Worm (Caenorhabditis elegans) whole organism, L2 larva: ENCODE results near the gene ZC196.2.

Experiments used
- C34F6.9 ChIP-seq: fragments of 150-350 bp; optimal IDR thresholded peaks from 2 replicates; lab custom pipeline; 2014; ENCODE audit warnings: missing biosample characterization, missing genetic modification characterization
- F13H6.1 ChIP-seq: sonication (generic microtip); optimal IDR thresholded peaks from 2 replicates; lab custom pipeline; 2016; ENCODE audit warnings: missing genetic modification characterization, missing compliant biosample characterization
- R02D3.7 ChIP-seq: fragments of 150-350 bp; optimal IDR thresholded peaks from 2 replicates; lab custom pipeline; 2014; ENCODE audit warnings: missing biosample characterization, missing genetic modification characterization
- Y55F3AM.14 ChIP-seq: fragments of 200-800 bp; sonication (Bioruptor generic); optimal IDR thresholded peaks from 2 replicates; lab custom pipeline; 2018; ENCODE audit warnings: mild to moderate bottlenecking, missing genetic modification characterization, missing compliant biosample characterization
- ZK546.5 ChIP-seq: sonication (generic microtip); optimal IDR thresholded peaks from 2 replicates; lab custom pipeline; 2017; ENCODE audit warnings: missing biosample characterization, missing genetic modification characterization
- ama-1 ChIP-seq: fragments of 150-350 bp; optimal IDR thresholded peaks from 2 replicates; lab custom pipeline; 2018; ENCODE audit warnings: inconsistent platforms
- blmp-1 ChIP-seq: sonication (generic microtip); optimal IDR thresholded peaks from 2 replicates; lab custom pipeline; 2017; ENCODE audit warnings: missing genetic modification characterization, mild to moderate bottlenecking, missing compliant biosample characterization, antibody characterized with exemption, moderate library complexity; ENCODE audit not compliant: insufficient read depth
- crh-2 ChIP-seq: sonication (generic microtip); optimal IDR thresholded peaks from 2 replicates; lab custom pipeline; 2017; ENCODE audit warnings: missing biosample characterization, missing genetic modification characterization
- dmd-4 ChIP-seq: sonication (generic microtip); optimal IDR thresholded peaks from 2 replicates; lab custom pipeline; 2017; ENCODE audit warnings: missing biosample characterization, missing genetic modification characterization
- egl-27 ChIP-seq: sonication (generic microtip); optimal IDR thresholded peaks from 3 replicates; lab custom pipeline; 2017; ENCODE audit warnings: missing biosample characterization, missing genetic modification reagents, missing genetic modification characterization
- elt-1 ChIP-seq: fragments of 150-350 bp; optimal IDR thresholded peaks from 2 replicates; lab custom pipeline; 2014; ENCODE audit warnings: missing biosample characterization, missing genetic modification characterization
- elt-3 ChIP-seq: sonication (generic microtip); optimal IDR thresholded peaks from 2 replicates; lab custom pipeline; 2017; ENCODE audit warnings: missing biosample characterization, missing genetic modification characterization
- fos-1 ChIP-seq: fragments of 150-350 bp; optimal IDR thresholded peaks from 2 replicates; lab custom pipeline; 2014; ENCODE audit warnings: missing biosample characterization, missing genetic modification characterization
- gmeb-1 ChIP-seq: fragments of 150-350 bp; optimal IDR thresholded peaks from 2 replicates; lab custom pipeline; 2014; ENCODE audit warnings: missing biosample characterization, missing genetic modification characterization
- lin-11 ChIP-seq: fragments of 150-350 bp; sonication (generic microtip); optimal IDR thresholded peaks from 2 replicates; lab custom pipeline; 2014; ENCODE audit warnings: missing biosample characterization, missing genetic modification characterization, inconsistent platforms, mixed read lengths
- lin-13 ChIP-seq: fragments of 150-350 bp; optimal IDR thresholded peaks from 2 replicates; lab custom pipeline; 2014; ENCODE audit warnings: missing biosample characterization, missing genetic modification reagents, missing genetic modification characterization
- lin-39 ChIP-seq: fragments of 150-350 bp; optimal IDR thresholded peaks from 2 replicates; lab custom pipeline; 2014; ENCODE audit warnings: missing biosample characterization, missing genetic modification reagents, missing genetic modification characterization
- lsy-2 ChIP-seq, 2 experiments: fragments of 150-350 bp in 1 of 2; sonication (generic microtip) in 1 of 2; optimal IDR thresholded peaks; 2 replicates each; lab custom pipeline; 2014 to 2017; ENCODE audit warnings: missing biosample characterization in 2 of 2, missing genetic modification characterization in 2 of 2
- mdl-1 ChIP-seq, 2 experiments: fragments of 150-350 bp in 1 of 2; sonication (generic microtip) in 1 of 2; optimal IDR thresholded peaks; 2 replicates each; lab custom pipeline; 2017; ENCODE audit warnings: missing biosample characterization in 2 of 2, missing genetic modification characterization in 2 of 2
- nhr-10 ChIP-seq: sonication (generic microtip); optimal IDR thresholded peaks from 2 replicates; lab custom pipeline; 2017; ENCODE audit warnings: missing biosample characterization, missing genetic modification characterization
- nhr-11 ChIP-seq: fragments of 150-350 bp; optimal IDR thresholded peaks from 2 replicates; lab custom pipeline; 2014; ENCODE audit warnings: missing biosample characterization, missing genetic modification characterization
- nhr-129 ChIP-seq: fragments of 150-350 bp; optimal IDR thresholded peaks from 2 replicates; lab custom pipeline; 2014; ENCODE audit warnings: missing biosample characterization, missing genetic modification characterization
- nhr-23 ChIP-seq: fragments of 150-350 bp; optimal IDR thresholded peaks from 2 replicates; lab custom pipeline; 2014; ENCODE audit warnings: missing biosample characterization, missing genetic modification reagents, missing genetic modification characterization
- nhr-6 ChIP-seq: fragments of 150-350 bp; optimal IDR thresholded peaks from 2 replicates; lab custom pipeline; 2014; ENCODE audit warnings: missing biosample characterization, missing genetic modification characterization
- nhr-77 ChIP-seq: fragments of 150-350 bp; optimal IDR thresholded peaks from 2 replicates; lab custom pipeline; 2014; ENCODE audit warnings: missing biosample characterization, missing genetic modification characterization
- peb-1 ChIP-seq: fragments of 150-350 bp; optimal IDR thresholded peaks from 2 replicates; lab custom pipeline; 2014; ENCODE audit warnings: missing biosample characterization, missing genetic modification characterization
- sma-3 ChIP-seq: sonication (generic microtip); optimal IDR thresholded peaks from 2 replicates; lab custom pipeline; 2016; ENCODE audit warnings: missing genetic modification reagents, missing genetic modification characterization, missing compliant biosample characterization
- sma-9 ChIP-seq, 2 experiments: fragments of 150-350 bp in 1 of 2; sonication (generic microtip) in 1 of 2; optimal IDR thresholded peaks; 2 replicates each; lab custom pipeline; 2014 to 2016; ENCODE audit warnings: missing genetic modification characterization in 2 of 2, mild to moderate bottlenecking in 1 of 2, missing biosample characterization in 1 of 2, missing compliant biosample characterization in 1 of 2, missing genetic modification reagents in 1 of 2, moderate library complexity in 1 of 2
- unc-55 ChIP-seq: fragments of 150-350 bp; sonication (generic microtip); optimal IDR thresholded peaks from 3 replicates; lab custom pipeline; 2014; ENCODE audit warnings: missing biosample characterization, missing genetic modification reagents, missing genetic modification characterization
- zag-1 ChIP-seq: fragments of 150-350 bp; optimal IDR thresholded peaks from 2 replicates; lab custom pipeline; 2014; ENCODE audit warnings: missing biosample characterization, missing genetic modification characterization
- ztf-1 ChIP-seq: fragments of 200-800 bp; sonication (Bioruptor generic); conservative IDR thresholded peaks from 2 replicates; pipeline ENCODE4 v1.3.6; 2022; ENCODE audit warnings: missing genetic modification characterization, missing compliant biosample characterization
- ztf-4 ChIP-seq: fragments of 150-350 bp; optimal IDR thresholded peaks from 2 replicates; lab custom pipeline; 2014; ENCODE audit warnings: missing biosample characterization, missing genetic modification characterization

ZC196.2 gene

ce11 chrV:8771599-8771998 lies 32.4 kb downstream of the ZC196.2 start, which contains the start of gene srx-115:
TSS of gene srx-115 (plus strand) at chrV:8771899.
- TF ChIP-seq zag-1 (tag; lab: Kevin White, UChicago) (no peak), nhr-11 (tag; lab: Kevin White, UChicago) (no peak), lsy-2 (tag; optimal IDR thresholded peaks at IDR 0.05; lab: Kevin White, UChicago) (no peak), lin-39 (tag; lab: Kevin White, UChicago) (no peak), nhr-77 (tag; lab: Kevin White, UChicago) (no peak)

- peak; percentile 56 for TF ChIP-seq fos-1 (tag; lab: Kevin White, UChicago)
- TF ChIP-seq peb-1 (tag; lab: Kevin White, UChicago): no peak
- peak in 1 of 2 experiments; percentile 35 for TF ChIP-seq lsy-2 (tag; optimal IDR thresholded peaks at IDR 0.05; lab: Kevin White, UChicago)
- TF ChIP-seq C34F6.9: peak; percentile 42
- peak; percentile 9 for TF ChIP-seq nhr-129 (tag; lab: Kevin White, UChicago)
- TF ChIP-seq gmeb-1: no peak
- no peak for TF ChIP-seq crh-2 (tag; lab: Kevin White, UChicago)
- TF ChIP-seq nhr-11 (tag; lab: Kevin White, UChicago): no peak
- TF ChIP-seq unc-55 (GFP tag; lab: Kevin White, UChicago): peak; percentile 57
- TF ChIP-seq R02D3.7: no peak
These were observed 34.7 kb downstream of the ZC196.2 start, which contains the start of gene B0507.2 for ce11 chrV:8773826-8774382. TSS of gene B0507.2 (plus strand) at chrV:8774332.

- TF ChIP-seq gmeb-1 (no peak), ztf-4 (tag; lab: Kevin White, UChicago) (no peak), ztf-1 (GFP tag; lab: Robert Waterston, UW) (no peak), R02D3.7 (no peak), ZK546.5 (tag; lab: Kevin White, UChicago) (no peak), lin-11 (tag; lab: Kevin White, UChicago) (no peak), elt-1 (tag; lab: Kevin White, UChicago) (no peak), mdl-1 (tag; optimal IDR thresholded peaks at IDR 0.05; lab: Kevin White, UChicago) (no peak)
These were observed 37.0 kb downstream of the ZC196.2 start, which contains the start of gene B0507.1 for ce11 chrV:8776270-8776669. TSS of gene B0507.1 (plus strand) at chrV:8776570.

ce11 chrV:8781164-8781563 lies 41.9 kb downstream of the ZC196.2 start:
- TF ChIP-seq fos-1 (tag; lab: Kevin White, UChicago): peak; percentile 64
- no peak for TF ChIP-seq nhr-23 (tag; lab: Kevin White, UChicago)

- TF ChIP-seq lin-13 (no peak), ztf-4 (tag; lab: Kevin White, UChicago) (no peak), sma-9 (GFP tag; optimal IDR thresholded peaks at IDR 0.05; lab: Kevin White, UChicago) (no peak), sma-9 (tag; optimal IDR thresholded peaks at IDR 0.05; lab: Kevin White, UChicago) (no peak), egl-27 (tag; lab: Kevin White, UChicago) (no peak), nhr-6 (no peak), sma-3 (GFP tag; lab: Kevin White, UChicago) (no peak), nhr-129 (tag; lab: Kevin White, UChicago) (peak; percentile 45), fos-1 (tag; lab: Kevin White, UChicago) (peak; percentile 6), ama-1 (lab: Kevin White, UChicago) (no peak)
These were observed 42.9 kb downstream of the ZC196.2 start for ce11 chrV:8782112-8782511.

ce11 chrV:8784485-8784884 lies 45.2 kb downstream of the ZC196.2 start:
- TF ChIP-seq lin-39 (tag; lab: Kevin White, UChicago) (no peak), nhr-77 (tag; lab: Kevin White, UChicago) (no peak), F13H6.1 (no peak), Y55F3AM.14 (GFP tag; lab: Kevin White, UChicago) (no peak), blmp-1 (tag; lab: Kevin White, UChicago) (no peak), nhr-10 (tag; lab: Kevin White, UChicago) (no peak), elt-3 (tag; lab: Kevin White, UChicago) (no peak), ztf-4 (tag; lab: Kevin White, UChicago) (no peak), dmd-4 (no peak)
